Worm (Caenorhabditis elegans): Measurements from ENCODE around the gene ZK1058.3.

Gene ZK1058.3

DNA sequence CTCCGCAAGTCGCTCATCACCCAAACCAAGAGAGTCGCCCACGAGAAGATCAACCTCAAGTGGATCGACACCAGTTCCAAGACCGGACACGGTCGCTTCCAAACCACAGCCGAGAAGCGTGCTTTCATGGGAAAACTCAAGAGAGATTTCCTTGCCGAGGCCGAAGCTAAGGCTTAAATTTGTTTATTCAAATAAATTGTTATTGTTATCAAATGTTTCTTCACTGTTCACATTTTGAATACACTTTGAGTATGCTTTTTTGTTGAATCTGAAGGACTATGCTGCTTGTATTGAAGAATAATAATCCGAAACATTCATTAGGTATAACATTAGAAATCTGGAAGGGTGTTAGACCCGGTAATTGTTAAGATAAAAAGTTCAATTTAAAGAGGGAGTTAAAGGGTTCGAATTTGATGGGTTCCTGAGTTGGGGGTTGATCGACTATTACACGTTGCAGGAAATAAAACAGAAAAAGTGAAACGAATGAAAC is 49.3 kb upstream of the ZK1058.3 start (continued):
- TF ChIP-seq pqm-1 (tag; optimal IDR thresholded peaks at IDR 0.05), result no peak
- TF ChIP-seq zfp-3 (GFP tag; conservative IDR thresholded peaks at IDR 0.05), result peak; percentile 86; the same call in 1 of the 2 replicates
- TF ChIP-seq nhr-10 (tag; optimal IDR thresholded peaks at IDR 0.05), result no peak
- TF ChIP-seq daf-19 (GFP tag; conservative IDR thresholded peaks at IDR 0.05), result no peak
- no peak for TF ChIP-seq hlh-11 (tag; optimal IDR thresholded peaks at IDR 0.05)
- peak; percentile 86 for TF ChIP-seq ama-1 (optimal IDR thresholded peaks at IDR 0.05)
- no peak for TF ChIP-seq R02D3.7 (tag; optimal IDR thresholded peaks at IDR 0.05)
- no peak for TF ChIP-seq unc-62 (GFP tag; optimal IDR thresholded peaks at IDR 0.05 in 1 of 2)
- TF ChIP-seq unc-62 (tag; optimal IDR thresholded peaks at IDR 0.05), result no peak
- peak; percentile 13; the same call in 1 of the 2 replicates for TF ChIP-seq hmg-1.1 (GFP tag; IDR thresholded peaks at IDR 0.05)
- no peak for TF ChIP-seq hlh-30 (tag; optimal IDR thresholded peaks at IDR 0.05; ENCODE audit: insufficient read depth)
- no peak for TF ChIP-seq ZK337.2 (GFP tag; IDR thresholded peaks at IDR 0.05)
- TF ChIP-seq zfp-2 (tag; optimal IDR thresholded peaks at IDR 0.05), result no peak

- peak in 1 of 2 experiments; percentile 1 for TF ChIP-seq unc-62 (GFP tag; optimal IDR thresholded peaks at IDR 0.05 in 1 of 2)
- TF ChIP-seq unc-62 (tag; optimal IDR thresholded peaks at IDR 0.05), result no peak
- TF ChIP-seq skn-1 (tag; optimal IDR thresholded peaks at IDR 0.05), result no peak
- TF ChIP-seq sdz-12 (GFP tag; optimal IDR thresholded peaks at IDR 0.05), result no peak
- no peak for TF ChIP-seq ceh-20 (GFP tag; IDR thresholded peaks at IDR 0.05)
- peak; percentile 22; the same call in 1 of the 2 replicates for TF ChIP-seq lin-1 (GFP tag; IDR thresholded peaks at IDR 0.05)
- TF ChIP-seq pha-4 (GFP tag; IDR thresholded peaks at IDR 0.05), result no peak
- TF ChIP-seq pha-4 (tag; optimal IDR thresholded peaks at IDR 0.05), result no peak
- TF ChIP-seq daf-12 (tag; optimal IDR thresholded peaks at IDR 0.05), result no peak
- TF ChIP-seq dmd-9 (GFP tag; IDR thresholded peaks at IDR 0.05), result no peak
- TF ChIP-seq ceh-82 (tag; optimal IDR thresholded peaks at IDR 0.05), result no peak
- TF ChIP-seq ztf-11 (tag; optimal IDR thresholded peaks at IDR 0.05), result no peak
- no peak for TF ChIP-seq nhr-42 (GFP tag; IDR thresholded peaks at IDR 0.05)
- no peak for TF ChIP-seq ctbp-1 (GFP tag; IDR thresholded peaks at IDR 0.05)
- TF ChIP-seq jun-1 (tag; optimal IDR thresholded peaks at IDR 0.05), result no peak
- TF ChIP-seq ZK546.5 (tag; optimal IDR thresholded peaks at IDR 0.05), result no peak
- no peak for TF ChIP-seq daf-16 (GFP tag; optimal IDR thresholded peaks at IDR 0.05)
- TF ChIP-seq daf-16 (tag; optimal IDR thresholded peaks at IDR 0.05), result peak; percentile 34
- TF ChIP-seq ceh-44 (GFP tag; IDR thresholded peaks at IDR 0.05), result no peak
- no peak for TF ChIP-seq daf-8 (GFP tag; IDR thresholded peaks at IDR 0.05)
- no peak for TF ChIP-seq gei-8 (GFP tag; optimal IDR thresholded peaks at IDR 0.05)
- no peak for TF ChIP-seq tra-1 (GFP tag; IDR thresholded peaks at IDR 0.05)
- no peak for TF ChIP-seq zag-1 (tag; optimal IDR thresholded peaks at IDR 0.05)
- TF ChIP-seq T20F7.1 (GFP tag; optimal IDR thresholded peaks at IDR 0.05), result no peak
- TF ChIP-seq fos-1 (tag; optimal IDR thresholded peaks at IDR 0.05), result no peak
- no peak for TF ChIP-seq Y5F2A.4 (GFP tag; optimal IDR thresholded peaks at IDR 0.05)
- TF ChIP-seq nhr-102 (tag; optimal IDR thresholded peaks at IDR 0.05), result no peak
- TF ChIP-seq Y105C5A.15 (GFP tag; IDR thresholded peaks at IDR 0.05), result no peak
- TF ChIP-seq ceh-62 (tag; optimal IDR thresholded peaks at IDR 0.05), result no peak
- no peak for TF ChIP-seq Y75B8A.6 (GFP tag; IDR thresholded peaks at IDR 0.05)
- TF ChIP-seq mxl-3 (GFP tag; optimal IDR thresholded peaks at IDR 0.05), result no peak
- peak; percentile 9 for TF ChIP-seq pqm-1 (tag; optimal IDR thresholded peaks at IDR 0.05)
These were observed 46.7 kb upstream of the ZK1058.3 start for ce11 chrIII:3871763-3872486.

Data from whole organism, L4 larva.